Worm (Caenorhabditis elegans) whole organism, late embryonic: ENCODE results near the gene ifc-1.

Experiments
- C08G9.2 ChIP-seq: sonication (generic microtip); optimal IDR thresholded peaks from 2 replicates; lab custom pipeline; 2016; ENCODE audit warnings: mild to moderate bottlenecking, missing genetic modification characterization, moderate library complexity, missing compliant biosample characterization
- C38D4.7 ChIP-seq: fragments of 200-800 bp; sonication (Bioruptor generic); optimal IDR thresholded peaks from 2 replicates; lab custom pipeline; 2018; ENCODE audit warnings: mild to moderate bottlenecking, missing genetic modification characterization, moderate library complexity, missing compliant biosample characterization
- F13H6.1 ChIP-seq: sonication (generic microtip); optimal IDR thresholded peaks from 2 replicates; lab custom pipeline; 2016; ENCODE audit warnings: missing genetic modification characterization, missing compliant biosample characterization
- K09A11.1 ChIP-seq: sonication (generic microtip); optimal IDR thresholded peaks from 2 replicates; lab custom pipeline; 2017; ENCODE audit warnings: antibody characterized with exemption, mild to moderate bottlenecking, missing genetic modification characterization, missing compliant biosample characterization; ENCODE audit not compliant: insufficient read depth
- ceh-14 ChIP-seq: sonication (generic microtip); optimal IDR thresholded peaks from 2 replicates; lab custom pipeline; 2016; ENCODE audit warnings: missing genotype, missing genetic modification characterization, missing compliant biosample characterization
- ceh-22 ChIP-seq: sonication (generic microtip); optimal IDR thresholded peaks from 2 replicates; lab custom pipeline; 2017; ENCODE audit warnings: missing biosample characterization, missing genetic modification characterization
- ceh-31 ChIP-seq: sonication (generic microtip); optimal IDR thresholded peaks from 2 replicates; lab custom pipeline; 2016; ENCODE audit warnings: missing genetic modification characterization, missing compliant biosample characterization
- ceh-34 ChIP-seq: sonication (generic microtip); optimal IDR thresholded peaks from 2 replicates; lab custom pipeline; 2016; ENCODE audit warnings: mild to moderate bottlenecking, missing genetic modification characterization, missing compliant biosample characterization
- ceh-45 ChIP-seq: fragments of 200-800 bp; sonication (Bioruptor generic); IDR thresholded peaks from 2 replicates; pipeline ENCODE4 v1.3.6; 2022; ENCODE audit warnings: missing genetic modification reagents, missing genetic modification characterization, missing compliant biosample characterization
- ceh-6 ChIP-seq: fragments of 200-800 bp; sonication (Bioruptor generic); optimal IDR thresholded peaks from 2 replicates; lab custom pipeline; 2018; ENCODE audit warnings: mild to moderate bottlenecking, missing genetic modification characterization, missing compliant biosample characterization
- ceh-9 ChIP-seq: sonication (generic microtip); optimal IDR thresholded peaks from 2 replicates; lab custom pipeline; 2016; ENCODE audit warnings: mild to moderate bottlenecking, missing genetic modification characterization, inconsistent platforms, missing compliant biosample characterization
- dve-1 ChIP-seq: sonication (generic microtip); optimal IDR thresholded peaks from 2 replicates; lab custom pipeline; 2017; ENCODE audit warnings: antibody characterized with exemption, mild to moderate bottlenecking, missing genetic modification characterization, missing compliant biosample characterization
- ets-4 ChIP-seq: sonication (generic microtip); optimal IDR thresholded peaks from 2 replicates; lab custom pipeline; 2016; ENCODE audit warnings: missing genetic modification characterization, missing compliant biosample characterization
- eyg-1 ChIP-seq: sonication (generic microtip); optimal IDR thresholded peaks from 2 replicates; lab custom pipeline; 2016; ENCODE audit warnings: missing genotype, missing genetic modification characterization, missing compliant biosample characterization
- fax-1 ChIP-seq: sonication (generic microtip); optimal IDR thresholded peaks from 2 replicates; lab custom pipeline; 2016; ENCODE audit warnings: missing genotype, missing genetic modification characterization, missing compliant biosample characterization
- fkh-10 ChIP-seq: fragments of 150-350 bp; optimal IDR thresholded peaks from 2 replicates; lab custom pipeline; 2014; ENCODE audit warnings: missing biosample characterization, missing genetic modification reagents, missing genetic modification characterization
- fkh-6 ChIP-seq: sonication (generic microtip); optimal IDR thresholded peaks from 2 replicates; lab custom pipeline; 2016; ENCODE audit warnings: missing genetic modification characterization, missing compliant biosample characterization
- gmeb-2 ChIP-seq: sonication (generic microtip); optimal IDR thresholded peaks from 2 replicates; lab custom pipeline; 2016; ENCODE audit warnings: missing genetic modification characterization, inconsistent platforms, missing compliant biosample characterization
- hlh-30 ChIP-seq: sonication (generic microtip); optimal IDR thresholded peaks from 2 replicates; lab custom pipeline; 2017; ENCODE audit warnings: antibody characterized with exemption, missing genetic modification characterization, missing compliant biosample characterization; ENCODE audit not compliant: insufficient read depth
- lin-11 ChIP-seq: fragments of 200-800 bp; sonication (Bioruptor generic); optimal IDR thresholded peaks from 2 replicates; lab custom pipeline; 2018; ENCODE audit warnings: mild to moderate bottlenecking, missing genetic modification characterization, missing compliant biosample characterization
- nhr-11 ChIP-seq: fragments of 150-350 bp; optimal IDR thresholded peaks from 2 replicates; lab custom pipeline; 2014; ENCODE audit warnings: missing biosample characterization, missing genetic modification characterization
- npax-4 ChIP-seq: sonication (generic microtip); optimal IDR thresholded peaks from 2 replicates; lab custom pipeline; 2016; ENCODE audit warnings: missing genetic modification characterization, missing compliant biosample characterization
- odd-2 ChIP-seq: sonication (generic microtip); optimal IDR thresholded peaks from 2 replicates; lab custom pipeline; 2017; ENCODE audit warnings: antibody characterized with exemption, mild to moderate bottlenecking, missing genetic modification characterization, missing compliant biosample characterization
- pat-9 ChIP-seq: fragments of 200-800 bp; sonication (Bioruptor generic); optimal IDR thresholded peaks from 2 replicates; lab custom pipeline; 2018; ENCODE audit warnings: mild to moderate bottlenecking, missing genetic modification characterization, moderate library complexity, missing compliant biosample characterization
- pqm-1 ChIP-seq: sonication (generic microtip); optimal IDR thresholded peaks from 2 replicates; lab custom pipeline; 2016; ENCODE audit warnings: missing genetic modification characterization, missing compliant biosample characterization
- ref-2 ChIP-seq: sonication (generic microtip); optimal IDR thresholded peaks from 2 replicates; lab custom pipeline; 2016; ENCODE audit warnings: missing genetic modification characterization, missing compliant biosample characterization
- rnt-1 ChIP-seq: sonication (generic microtip); optimal IDR thresholded peaks from 2 replicates; lab custom pipeline; 2016; ENCODE audit warnings: missing genetic modification characterization, missing compliant biosample characterization
- sdc-2 ChIP-seq: sonication (generic microtip); optimal IDR thresholded peaks from 2 replicates; lab custom pipeline; 2016; ENCODE audit warnings: missing genotype, missing genetic modification characterization, missing compliant biosample characterization
- sox-2 ChIP-seq: fragments of 200-800 bp; sonication (Bioruptor generic); IDR thresholded peaks from 2 replicates; pipeline ENCODE4 v1.3.6; 2022; ENCODE audit warnings: missing genetic modification reagents, missing genetic modification characterization, missing compliant biosample characterization
- sox-4 ChIP-seq: sonication (generic microtip); optimal IDR thresholded peaks from 2 replicates; lab custom pipeline; 2017; ENCODE audit warnings: mild to moderate bottlenecking, missing genetic modification characterization, inconsistent platforms, missing compliant biosample characterization
- syd-9 ChIP-seq: sonication (generic microtip); optimal IDR thresholded peaks from 2 replicates; lab custom pipeline; 2016; ENCODE audit warnings: mild to moderate bottlenecking, missing genetic modification characterization, moderate library complexity, missing compliant biosample characterization
- tbx-2 ChIP-seq: sonication (generic microtip); optimal IDR thresholded peaks from 2 replicates; lab custom pipeline; 2016; ENCODE audit warnings: missing genetic modification characterization, missing compliant biosample characterization
- ttx-3 ChIP-seq: sonication (generic microtip); optimal IDR thresholded peaks from 2 replicates; lab custom pipeline; 2016; ENCODE audit warnings: missing genetic modification reagents, missing genetic modification characterization, missing compliant biosample characterization
- unc-3 ChIP-seq, 2 experiments: fragments of 200-800 bp in 1 of 2; sonication (Bioruptor generic) in 1 of 2; sonication (generic microtip) in 1 of 2; conservative IDR thresholded peaks in 1 of 2; optimal IDR thresholded peaks in 1 of 2; 2 replicates each; pipeline versions ENCODE4 v1.3.6 to Lab custom; 2016 to 2022; ENCODE audit warnings: missing compliant biosample characterization in 2 of 2, missing genetic modification characterization in 2 of 2, missing genetic modification reagents in 1 of 2
- unc-55 ChIP-seq: sonication (generic microtip); optimal IDR thresholded peaks from 2 replicates; lab custom pipeline; 2017; ENCODE audit warnings: missing biosample characterization, missing genetic modification reagents, missing genetic modification characterization
- unc-86 ChIP-seq: sonication (generic microtip); optimal IDR thresholded peaks from 2 replicates; lab custom pipeline; 2016; ENCODE audit warnings: missing genetic modification characterization, missing compliant biosample characterization

Gene ifc-1

ce11 chrV:2922594-2922993 lies 41.4 kb downstream of the ifc-1 start, which contains the start of gene srh-38:
srh-38 (minus strand) TSS chrV:2922694.
- TF ChIP-seq hlh-30 (tag; lab: Kevin White, UChicago) (no peak), unc-3 (GFP tag; conservative IDR thresholded peaks at IDR 0.05; lab: Robert Waterston, UW) (no peak), unc-3 (tag; optimal IDR thresholded peaks at IDR 0.05; lab: Kevin White, UChicago) (no peak), ceh-9 (no peak), C38D4.7 (GFP tag; lab: Kevin White, UChicago) (no peak), unc-86 (tag; lab: Kevin White, UChicago) (no peak), ets-4 (tag; lab: Kevin White, UChicago) (no peak), ttx-3 (tag; lab: Kevin White, UChicago) (no peak), ceh-34 (tag; lab: Kevin White, UChicago) (no peak), fkh-10 (no peak), sdc-2 (tag; lab: Kevin White, UChicago) (no peak), sox-2 (GFP tag; lab: Robert Waterston, UW) (no peak), ceh-22 (tag; lab: Kevin White, UChicago) (no peak), tbx-2 (tag; lab: Kevin White, UChicago) (no peak), eyg-1 (tag; lab: Kevin White, UChicago) (no peak)

ce11 chrV:2927553-2927952 lies 46.4 kb downstream of the ifc-1 start, which contains the start of gene C31B8.12:
C31B8.12 (minus strand) TSS chrV:2927653.
- no peak for TF ChIP-seq K09A11.1 (tag; lab: Kevin White, UChicago)
- no peak for TF ChIP-seq sox-2 (GFP tag; lab: Robert Waterston, UW)
- no peak for TF ChIP-seq ceh-6

ce11 chrV:2929753-2930152 lies 48.6 kb downstream of the ifc-1 start, which contains the start of gene C31B8.16:
C31B8.16 (plus strand) TSS chrV:2930053.
- no peak for TF ChIP-seq ceh-14 (tag; lab: Kevin White, UChicago)
- TF ChIP-seq ceh-34 (tag; lab: Kevin White, UChicago): no peak
- TF ChIP-seq nhr-11 (tag; lab: Kevin White, UChicago): no peak
- TF ChIP-seq pat-9 (tag; lab: Kevin White, UChicago): no peak
- TF ChIP-seq C08G9.2 (tag; lab: Kevin White, UChicago): no peak
- no peak for TF ChIP-seq npax-4 (tag; lab: Kevin White, UChicago)
- TF ChIP-seq ceh-45 (GFP tag; lab: Robert Waterston, UW): no peak
- no peak for TF ChIP-seq pqm-1
- TF ChIP-seq lin-11 (tag; lab: Kevin White, UChicago): no peak
- no peak for TF ChIP-seq gmeb-2 (tag; lab: Kevin White, UChicago)
- TF ChIP-seq rnt-1: no peak
- no peak for TF ChIP-seq odd-2 (tag; lab: Kevin White, UChicago)
- TF ChIP-seq fax-1 (tag; lab: Kevin White, UChicago): no peak
- no peak for TF ChIP-seq ceh-31 (tag; lab: Kevin White, UChicago)
- no peak for TF ChIP-seq fkh-6 (tag; lab: Kevin White, UChicago)
- no peak for TF ChIP-seq F13H6.1
- TF ChIP-seq tbx-2 (tag; lab: Kevin White, UChicago): no peak

- TF ChIP-seq pqm-1: no peak
- no peak for TF ChIP-seq dve-1 (tag; lab: Kevin White, UChicago)
- no peak for TF ChIP-seq ets-4 (tag; lab: Kevin White, UChicago)
- no peak for TF ChIP-seq syd-9
- no peak for TF ChIP-seq sox-4 (tag; lab: Kevin White, UChicago)
- TF ChIP-seq gmeb-2 (tag; lab: Kevin White, UChicago): no peak
- no peak for TF ChIP-seq npax-4 (tag; lab: Kevin White, UChicago)
- no peak for TF ChIP-seq unc-55
- no peak for TF ChIP-seq ceh-45 (GFP tag; lab: Robert Waterston, UW)
- no peak for TF ChIP-seq unc-86 (tag; lab: Kevin White, UChicago)
- TF ChIP-seq ref-2 (tag; lab: Kevin White, UChicago): no peak
- TF ChIP-seq fax-1 (tag; lab: Kevin White, UChicago): no peak
- no peak for TF ChIP-seq ceh-14 (tag; lab: Kevin White, UChicago)
- TF ChIP-seq lin-11 (tag; lab: Kevin White, UChicago): no peak
- TF ChIP-seq hlh-30 (tag; lab: Kevin White, UChicago): no peak
- no peak for TF ChIP-seq ttx-3 (tag; lab: Kevin White, UChicago)
- TF ChIP-seq tbx-2 (tag; lab: Kevin White, UChicago): no peak
Observed at ce11 chrV:2931252-2931651, 50.1 kb downstream of the ifc-1 start, which contains the start of gene C31B8.1. C31B8.1 (plus strand) TSS chrV:2931552.
